Worm (Caenorhabditis elegans) whole organism, L3 larva: ENCODE results near the gene cutl-27.

Experiments used
- R02D3.7 ChIP-seq: fragments of 150-350 bp; optimal IDR thresholded peaks from 2 replicates; lab custom pipeline; 2014; ENCODE audit warnings: missing biosample characterization, missing genetic modification characterization
- aly-2 ChIP-seq: fragments of 150-350 bp; optimal IDR thresholded peaks from 2 replicates; lab custom pipeline; 2014; ENCODE audit warnings: missing biosample characterization, missing genetic modification characterization
- ama-1 ChIP-seq: fragments of 150-350 bp; optimal IDR thresholded peaks from 2 replicates; lab custom pipeline; 2018
- ceh-16 ChIP-seq: sonication (generic microtip); optimal IDR thresholded peaks from 2 replicates; lab custom pipeline; 2017; ENCODE audit warnings: missing biosample characterization, missing genetic modification characterization
- ceh-28 ChIP-seq: fragments of 150-350 bp; optimal IDR thresholded peaks from 2 replicates; lab custom pipeline; 2014; ENCODE audit warnings: missing biosample characterization, missing genetic modification reagents, missing genetic modification characterization
- ceh-82 ChIP-seq: fragments of 150-350 bp; optimal IDR thresholded peaks from 2 replicates; lab custom pipeline; 2014; ENCODE audit warnings: missing biosample characterization, missing genetic modification characterization
- ceh-9 ChIP-seq: sonication (generic microtip); optimal IDR thresholded peaks from 2 replicates; lab custom pipeline; 2018; ENCODE audit warnings: missing biosample characterization, missing genetic modification characterization
- egl-27 ChIP-seq: sonication (generic microtip); optimal IDR thresholded peaks from 4 replicates; lab custom pipeline; 2017; ENCODE audit warnings: missing biosample characterization, missing genetic modification reagents, missing genetic modification characterization
- elt-1 ChIP-seq: fragments of 150-350 bp; optimal IDR thresholded peaks from 2 replicates; lab custom pipeline; 2014; ENCODE audit warnings: missing biosample characterization, missing genetic modification characterization
- elt-2 ChIP-seq: sonication (generic microtip); optimal IDR thresholded peaks from 2 replicates; lab custom pipeline; 2016; ENCODE audit warnings: missing genetic modification reagents, mild to moderate bottlenecking, missing genetic modification characterization, missing compliant biosample characterization
- fkh-10 ChIP-seq: sonication (generic microtip); optimal IDR thresholded peaks from 2 replicates; lab custom pipeline; 2017; ENCODE audit warnings: missing biosample characterization, missing genetic modification reagents, missing genetic modification characterization
- fkh-2 ChIP-seq: fragments of 150-350 bp; optimal IDR thresholded peaks from 2 replicates; lab custom pipeline; 2014; ENCODE audit warnings: missing biosample characterization, missing genetic modification reagents, missing genetic modification characterization
- hmg-11 ChIP-seq: sonication (generic microtip); optimal IDR thresholded peaks from 2 replicates; lab custom pipeline; 2016; ENCODE audit warnings: missing genetic modification characterization, missing compliant biosample characterization
- jun-1 ChIP-seq: fragments of 150-350 bp; optimal IDR thresholded peaks from 2 replicates; lab custom pipeline; 2014; ENCODE audit warnings: missing biosample characterization, missing genetic modification reagents, missing genetic modification characterization
- lin-39 ChIP-seq: fragments of 150-350 bp; optimal IDR thresholded peaks from 2 replicates; lab custom pipeline; 2018; ENCODE audit warnings: missing biosample characterization, missing genetic modification reagents, missing genetic modification characterization
- lsy-12 ChIP-seq: sonication (generic microtip); optimal IDR thresholded peaks from 2 replicates; lab custom pipeline; 2016; ENCODE audit warnings: mild to moderate bottlenecking, missing genetic modification characterization, missing compliant biosample characterization
- mml-1 ChIP-seq: fragments of 150-350 bp; sonication (generic microtip); optimal IDR thresholded peaks from 3 replicates; lab custom pipeline; 2014; ENCODE audit warnings: missing biosample characterization, missing genetic modification characterization
- nfya-1 ChIP-seq: sonication (generic microtip); optimal IDR thresholded peaks from 2 replicates; lab custom pipeline; 2017; ENCODE audit warnings: missing genetic modification characterization, mild to moderate bottlenecking, missing compliant biosample characterization, antibody characterized with exemption, moderate library complexity; ENCODE audit not compliant: insufficient read depth
- nhr-11 ChIP-seq: fragments of 150-350 bp; optimal IDR thresholded peaks from 2 replicates; lab custom pipeline; 2014; ENCODE audit warnings: missing biosample characterization, missing genetic modification characterization
- nhr-12 ChIP-seq: fragments of 150-350 bp; optimal IDR thresholded peaks from 2 replicates; lab custom pipeline; 2014; ENCODE audit warnings: missing biosample characterization, missing genetic modification characterization
- nhr-23 ChIP-seq: fragments of 150-350 bp; optimal IDR thresholded peaks from 2 replicates; lab custom pipeline; 2014; ENCODE audit warnings: missing biosample characterization, missing genetic modification reagents, missing genetic modification characterization
- nhr-28 ChIP-seq: fragments of 150-350 bp; optimal IDR thresholded peaks from 2 replicates; lab custom pipeline; 2014; ENCODE audit warnings: missing biosample characterization, missing genetic modification characterization
- nhr-43 ChIP-seq: sonication (generic microtip); optimal IDR thresholded peaks from 2 replicates; lab custom pipeline; 2016; ENCODE audit warnings: mild to moderate bottlenecking, missing genetic modification characterization, missing compliant biosample characterization; ENCODE audit not compliant: poor library complexity, severe bottlenecking
- pqm-1 ChIP-seq: fragments of 150-350 bp; optimal IDR thresholded peaks from 2 replicates; lab custom pipeline; 2017; ENCODE audit warnings: missing biosample characterization, missing genetic modification characterization, inconsistent platforms
- tbx-2 ChIP-seq: sonication (generic microtip); optimal IDR thresholded peaks from 2 replicates; lab custom pipeline; 2016; ENCODE audit warnings: mild to moderate bottlenecking, missing genetic modification characterization, missing compliant biosample characterization
- unc-39 ChIP-seq: sonication (generic microtip); optimal IDR thresholded peaks from 4 replicates; lab custom pipeline; 2017; ENCODE audit warnings: missing biosample characterization, missing genetic modification characterization
- ztf-11 ChIP-seq: fragments of 150-350 bp; optimal IDR thresholded peaks from 2 replicates; lab custom pipeline; 2014; ENCODE audit warnings: missing biosample characterization, missing genetic modification characterization

cutl-27 gene

DNA sequence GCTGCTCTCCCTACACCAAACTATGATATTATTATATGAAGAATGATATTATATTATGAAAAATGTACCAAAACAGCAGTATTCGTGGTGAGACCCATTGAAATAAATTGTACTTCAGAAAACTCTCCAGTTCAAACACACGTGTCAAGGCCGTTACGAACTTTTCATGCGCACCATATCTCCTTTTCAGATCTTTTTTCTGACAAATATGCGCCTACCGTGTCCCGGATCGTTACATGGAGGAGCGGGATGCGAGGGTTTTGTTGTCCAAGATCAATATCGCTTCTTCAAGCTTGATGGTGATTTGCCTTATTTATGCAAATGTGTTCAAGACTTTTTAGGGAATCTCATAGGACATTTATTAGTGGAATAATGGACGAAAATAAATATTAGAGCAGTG is 25.3 kb downstream of the cutl-27 start:
- TF ChIP-seq elt-1 (peak; percentile 70), nhr-43 (tag; lab: Kevin White, UChicago) (peak; percentile 61), ceh-28 (tag; lab: Kevin White, UChicago) (no peak)

DNA sequence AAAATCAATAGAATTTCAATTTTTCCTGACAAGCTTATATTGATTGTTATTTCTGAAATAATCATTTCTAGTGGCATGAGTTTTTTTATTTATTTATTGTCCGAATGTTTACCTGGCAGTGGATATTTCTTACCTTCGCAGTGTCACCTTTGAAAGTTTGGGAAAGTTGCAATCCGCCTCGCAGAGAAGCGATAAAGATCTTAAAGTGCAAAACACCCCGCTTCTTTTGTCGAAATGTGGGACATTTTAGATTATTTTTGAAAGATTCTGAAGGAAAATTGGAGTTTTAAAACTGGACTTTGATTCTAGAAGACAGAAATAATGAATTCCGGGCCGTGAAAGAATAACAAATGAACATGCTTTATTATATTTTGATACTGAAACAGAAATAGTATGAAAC is 30.4 kb downstream of the cutl-27 start:
- TF ChIP-seq fkh-2, result no peak
- TF ChIP-seq elt-1, result peak; percentile 24
- no peak for TF ChIP-seq lin-39 (tag; lab: Kevin White, UChicago)
- no peak for TF ChIP-seq ceh-9
- TF ChIP-seq nfya-1 (tag; lab: Kevin White, UChicago), result no peak
- peak; percentile 49 for TF ChIP-seq nhr-23
- no peak for TF ChIP-seq tbx-2 (tag; lab: Kevin White, UChicago)
- no peak for TF ChIP-seq ztf-11
- TF ChIP-seq ama-1 (lab: Kevin White, UChicago), result no peak
- TF ChIP-seq, all 47 proteins: peak for 2

DNA sequence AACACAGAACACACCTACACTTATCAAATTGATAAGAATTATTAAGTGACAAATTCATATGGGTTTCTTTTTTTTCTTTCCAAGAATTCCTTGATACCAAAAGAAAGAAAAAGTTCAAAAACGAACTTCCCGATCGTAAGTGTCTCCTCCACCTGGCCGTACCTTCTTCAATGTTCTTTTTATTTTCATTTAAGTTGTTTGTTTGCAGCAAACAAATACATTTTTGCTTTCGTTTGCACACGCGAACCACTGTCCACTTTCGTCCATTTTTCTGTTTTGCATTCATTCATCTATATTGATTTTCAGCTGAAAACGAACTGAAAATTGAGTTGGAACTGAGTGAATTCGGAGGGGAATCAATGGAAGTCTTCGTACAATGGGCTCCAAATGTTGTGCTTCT is 33.4 kb downstream of the cutl-27 start, which contains the start of gene VZK822L.2:
Gene VZK822L.2, plus strand, starts transcription at position 301 of the 400 bp plus-strand sequence.
- TF ChIP-seq nhr-11 (tag; lab: Kevin White, UChicago) (no peak), nhr-12 (no peak), ceh-16 (tag; lab: Kevin White, UChicago) (no peak), egl-27 (tag; lab: Kevin White, UChicago) (no peak), fkh-10 (GFP tag; lab: Kevin White, UChicago) (no peak), pqm-1 (tag; lab: Kevin White, UChicago) (peak; percentile 39), mml-1 (no peak), elt-2 (peak; percentile 43)

DNA sequence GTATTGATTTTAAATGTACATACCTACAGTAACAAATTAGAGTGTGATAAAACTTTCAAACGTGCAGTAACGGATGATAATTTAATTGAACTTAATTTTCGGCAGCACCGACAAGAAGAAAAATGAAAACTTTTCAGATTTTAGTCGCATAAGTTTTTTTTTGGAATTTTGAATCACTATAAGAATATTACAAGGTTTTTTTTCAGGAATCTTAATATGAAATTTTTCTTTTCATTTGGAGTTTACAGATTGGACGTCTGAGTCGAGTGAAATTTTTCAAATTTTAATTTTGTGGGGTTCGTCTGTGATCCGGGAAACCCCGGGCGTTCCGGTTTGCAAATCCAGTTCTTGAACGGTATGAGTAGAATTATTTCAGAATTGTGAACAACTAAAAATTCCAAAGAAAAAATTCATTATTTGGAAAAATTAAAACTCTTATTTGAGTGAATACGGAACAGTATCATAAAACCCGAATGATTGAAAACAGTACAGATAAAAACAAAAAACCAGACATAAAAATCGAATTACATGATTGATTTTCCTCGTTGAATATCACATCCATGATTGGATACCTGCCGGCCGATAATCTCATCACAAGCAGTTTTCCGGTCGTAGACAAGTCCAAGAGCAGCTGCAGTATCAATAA is 35.1 kb downstream of the cutl-27 start:
- TF ChIP-seq lin-39 (tag; lab: Kevin White, UChicago) (no peak), elt-2 (peak; percentile 44), ztf-11 (no peak), jun-1 (no peak), aly-2 (tag; lab: Kevin White, UChicago) (peak; percentile 39), nhr-23 (no peak), pqm-1 (tag; lab: Kevin White, UChicago) (peak; percentile 25)

DNA sequence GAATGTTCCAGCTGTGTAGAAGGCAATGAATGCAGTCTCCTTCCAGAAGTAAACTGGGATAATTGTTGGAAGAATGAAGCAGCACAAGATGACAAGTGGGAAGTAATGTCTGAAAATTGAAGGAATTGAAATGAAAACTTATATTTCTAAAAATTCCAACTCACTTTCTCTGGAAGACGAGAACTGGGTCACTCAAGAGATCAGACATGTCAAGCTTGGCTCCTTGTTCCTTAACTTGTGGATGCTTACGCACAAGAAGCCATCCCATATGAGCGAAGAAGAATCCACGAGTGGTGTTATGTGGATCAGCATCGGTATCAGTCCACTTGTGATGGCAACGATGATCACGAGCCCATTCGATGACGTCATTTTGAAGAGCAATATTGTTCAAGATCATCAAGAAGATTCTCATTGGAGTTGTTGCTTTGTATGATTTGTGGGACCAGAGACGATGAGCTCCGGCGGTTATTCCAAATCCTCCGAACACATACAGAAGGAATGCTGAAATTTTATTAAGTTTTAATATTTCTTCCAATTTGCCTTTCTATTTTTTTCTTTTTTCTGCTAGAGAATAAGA is 36.0 kb downstream of the cutl-27 start:
- TF ChIP-seq ama-1 (lab: Kevin White, UChicago), result peak; percentile 31
- no peak for TF ChIP-seq unc-39 (tag; lab: Kevin White, UChicago)

DNA sequence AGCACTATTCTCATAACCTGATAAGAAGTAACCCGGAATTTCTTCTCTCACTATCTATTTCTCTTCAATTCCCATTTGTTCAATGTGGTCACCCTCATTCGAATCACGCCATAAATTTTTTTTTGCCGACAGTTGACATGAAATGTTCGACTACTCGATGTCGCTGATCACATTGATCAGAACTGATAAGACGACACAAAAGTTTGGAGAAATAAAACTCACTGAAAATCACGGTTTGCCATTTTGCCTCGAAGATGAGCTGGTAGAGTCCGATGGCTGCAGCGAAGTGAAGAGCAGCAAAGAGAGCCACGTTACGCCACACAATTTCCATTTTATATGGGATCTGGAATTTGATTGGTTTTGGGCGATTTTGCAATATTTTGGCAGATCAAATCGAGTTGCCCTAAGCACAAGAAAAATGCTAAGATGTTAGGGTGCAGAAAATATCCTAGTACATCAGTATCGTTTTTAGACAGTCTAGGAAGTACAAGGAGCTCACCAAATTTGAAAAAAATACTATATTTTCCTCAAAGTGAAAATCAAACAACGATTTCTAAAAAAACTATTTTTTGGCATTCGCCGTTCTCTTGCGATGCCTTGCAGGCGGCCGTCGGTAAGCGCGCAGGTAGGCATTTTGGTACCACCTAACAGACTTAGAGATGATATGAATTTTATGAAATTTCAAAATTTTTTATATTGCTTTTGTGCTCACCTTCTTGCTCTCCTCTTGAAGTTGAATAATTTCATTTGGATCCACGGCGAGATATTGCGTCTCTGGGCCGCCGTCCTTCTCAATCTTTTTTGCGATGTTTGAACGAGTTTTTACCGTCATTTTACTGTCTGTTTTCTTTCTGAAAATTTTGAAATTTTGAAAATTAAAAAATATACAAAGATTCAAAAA is 36.7 kb downstream of the cutl-27 start, which contains the start of gene fat-6:
Gene fat-6, minus strand, starts transcription at position 851 of the 901 bp plus-strand sequence.
- TF ChIP-seq ceh-82 (tag; lab: Kevin White, UChicago) (no peak), elt-2 (peak; percentile 75), R02D3.7 (tag; lab: Kevin White, UChicago) (no peak), nhr-43 (tag; lab: Kevin White, UChicago) (peak; percentile 20), nhr-28 (tag; lab: Kevin White, UChicago) (no peak), nhr-23 (peak; percentile 37), nfya-1 (tag; lab: Kevin White, UChicago) (peak; percentile 17), ama-1 (lab: Kevin White, UChicago) (peak; percentile 38), hmg-11 (tag; lab: Kevin White, UChicago) (no peak), pqm-1 (tag; lab: Kevin White, UChicago) (peak; percentile 54), lsy-12 (tag; lab: Kevin White, UChicago) (no peak), egl-27 (tag; lab: Kevin White, UChicago) (no peak), ztf-11 (no peak), jun-1 (peak; percentile 62), nhr-11 (tag; lab: Kevin White, UChicago) (no peak), tbx-2 (tag; lab: Kevin White, UChicago) (no peak), fkh-10 (GFP tag; lab: Kevin White, UChicago) (no peak)
